Fruit fly (Drosophila melanogaster) whole organism, embryonic: ENCODE data around the gene CG31467.
A peak's percentile ranks its signal among the peaks of the same experiment; 100 is the strongest.

Experiments
- Ada2b ChIP-seq: fragments of 200-800 bp; sonication (Bioruptor generic); IDR thresholded peaks from 2 replicates; pipeline ENCODE4 v1.3.6; 2022; ENCODE audit warnings: missing biosample characterization, missing genetic modification characterization
- Bdp1 ChIP-seq: fragments of 200-800 bp; sonication (Bioruptor generic); optimal IDR thresholded peaks from 3 replicates; lab custom pipeline; 2016; ENCODE audit warnings: missing biosample characterization, missing genetic modification characterization
- CG10321 ChIP-seq: fragments of 200-800 bp; sonication (Bioruptor generic); IDR thresholded peaks from 2 replicates; pipeline ENCODE4 v1.3.6; 2022; ENCODE audit warnings: missing biosample characterization, missing genetic modification characterization
- CG10959 ChIP-seq: fragments of 200-800 bp; sonication (Bioruptor generic); IDR thresholded peaks from 2 replicates; pipeline ENCODE4 v1.3.6; 2022; ENCODE audit warnings: missing biosample characterization, missing genetic modification characterization
- CG11456 ChIP-seq: fragments of 200-800 bp; sonication (Bioruptor generic); IDR thresholded peaks from 3 replicates; pipeline ENCODE4 v1.3.6; 2022; ENCODE audit warnings: missing biosample characterization, missing genetic modification characterization
- CG12155 ChIP-seq: fragments of 200-800 bp; sonication (Bioruptor generic); optimal IDR thresholded peaks from 3 replicates; lab custom pipeline; 2016; ENCODE audit warnings: missing biosample characterization, missing genetic modification characterization
- CG15696 ChIP-seq: fragments of 200-800 bp; sonication (Bioruptor generic); optimal IDR thresholded peaks from 2 replicates; lab custom pipeline; 2019; ENCODE audit warnings: missing biosample characterization, mild to moderate bottlenecking, missing genetic modification characterization, moderate library complexity
- CG16813 ChIP-seq: fragments of 200-800 bp; sonication (Bioruptor generic); IDR thresholded peaks from 3 replicates; pipeline ENCODE4 v1.3.6; 2022; ENCODE audit warnings: missing biosample characterization, missing genetic modification characterization; ENCODE audit not compliant: partially characterized antibody
- CG1792 ChIP-seq: fragments of 200-800 bp; sonication (Bioruptor generic); optimal IDR thresholded peaks from 2 replicates; lab custom pipeline; 2016; ENCODE audit warnings: missing biosample characterization, missing genetic modification characterization
- CG18011 ChIP-seq: fragments of 200-800 bp; sonication (Bioruptor generic); optimal IDR thresholded peaks from 2 replicates; lab custom pipeline; 2017; ENCODE audit warnings: missing biosample characterization, missing genetic modification characterization, mild to moderate bottlenecking, moderate library complexity, missing genotype
- CG2202 ChIP-seq: fragments of 200-800 bp; sonication (Bioruptor generic); optimal IDR thresholded peaks from 2 replicates; lab custom pipeline; 2018; ENCODE audit warnings: missing biosample characterization, mild to moderate bottlenecking, missing genetic modification characterization
- CG3163 ChIP-seq: fragments of 200-800 bp; sonication (Bioruptor generic); optimal IDR thresholded peaks from 3 replicates; lab custom pipeline; 2016; ENCODE audit warnings: missing biosample characterization, missing genetic modification characterization
- CG33213 ChIP-seq: fragments of 200-800 bp; sonication (Bioruptor generic); optimal IDR thresholded peaks from 3 replicates; lab custom pipeline; 2016; ENCODE audit warnings: missing biosample characterization, missing genetic modification characterization
- CG34376 ChIP-seq: fragments of 200-800 bp; sonication (Bioruptor generic); optimal IDR thresholded peaks from 2 replicates; lab custom pipeline; 2018; ENCODE audit warnings: missing biosample characterization, mild to moderate bottlenecking, missing genetic modification characterization
- CG3995 ChIP-seq: fragments of 200-800 bp; sonication (Bioruptor generic); optimal IDR thresholded peaks from 3 replicates; lab custom pipeline; 2016; ENCODE audit warnings: missing biosample characterization, missing genetic modification characterization
- CG6813 ChIP-seq: fragments of 200-800 bp; sonication (Bioruptor generic); optimal IDR thresholded peaks from 2 replicates; lab custom pipeline; 2017; ENCODE audit warnings: missing biosample characterization, missing genetic modification characterization, mild to moderate bottlenecking, moderate library complexity, missing genetic modification reagents
- CG7786 ChIP-seq: fragments of 200-800 bp; sonication (Bioruptor generic); optimal IDR thresholded peaks from 2 replicates; lab custom pipeline; 2016; ENCODE audit warnings: missing biosample characterization, missing genetic modification characterization
- CG7928 ChIP-seq: fragments of 200-800 bp; sonication (Bioruptor generic); optimal IDR thresholded peaks from 2 replicates; lab custom pipeline; 2017; ENCODE audit warnings: missing biosample characterization, mild to moderate bottlenecking, missing genetic modification characterization
- CG8089 ChIP-seq: fragments of 200-800 bp; sonication (Bioruptor generic); optimal IDR thresholded peaks from 3 replicates; lab custom pipeline; 2016; ENCODE audit warnings: missing biosample characterization, missing genetic modification characterization
- CG8281 ChIP-seq: fragments of 200-800 bp; sonication (Bioruptor generic); optimal IDR thresholded peaks from 2 replicates; lab custom pipeline; 2018; ENCODE audit warnings: missing biosample characterization, mild to moderate bottlenecking, missing genetic modification characterization, moderate library complexity
- Dll ChIP-seq: fragments of 200-800 bp; sonication (Bioruptor generic); IDR thresholded peaks from 4 replicates; pipeline ENCODE4 v1.3.6; 2022; ENCODE audit warnings: missing biosample characterization, missing genetic modification characterization; ENCODE audit not compliant: partially characterized antibody
- Fer2 ChIP-seq: fragments of 200-800 bp; sonication (Bioruptor generic); optimal IDR thresholded peaks from 2 replicates; lab custom pipeline; 2018; ENCODE audit warnings: missing biosample characterization, mild to moderate bottlenecking, missing genetic modification characterization, moderate library complexity
- Med ChIP-seq: fragments of 200-800 bp; sonication (Bioruptor generic); peaks from one replicate; lab custom pipeline; 2016; ENCODE audit warnings: missing biosample characterization, missing genetic modification characterization, mild to moderate bottlenecking, inconsistent platforms, moderate library complexity
- Myb ChIP-seq: fragments of 200-800 bp; sonication (Bioruptor generic); optimal IDR thresholded peaks from 2 replicates; lab custom pipeline; 2016; ENCODE audit warnings: missing biosample characterization, missing genetic modification characterization
- NK7.1 ChIP-seq: fragments of 200-800 bp; sonication (Bioruptor generic); optimal IDR thresholded peaks from 3 replicates; lab custom pipeline; 2016; ENCODE audit warnings: missing biosample characterization, missing genetic modification characterization
- Nf-YA ChIP-seq: fragments of 200-800 bp; sonication (Bioruptor generic); IDR thresholded peaks from 2 replicates; pipeline ENCODE4 v1.3.6; 2022; ENCODE audit warnings: missing biosample characterization, missing genetic modification characterization
- Nf-YB ChIP-seq: fragments of 200-800 bp; sonication (Bioruptor generic); optimal IDR thresholded peaks from 3 replicates; lab custom pipeline; 2019; ENCODE audit warnings: missing biosample characterization, mild to moderate bottlenecking, missing genetic modification characterization, moderate library complexity
- Scr ChIP-seq: fragments of 200-800 bp; sonication (Bioruptor generic); IDR thresholded peaks from 2 replicates; pipeline ENCODE4 v1.3.6; 2022; ENCODE audit warnings: missing biosample characterization, missing genetic modification characterization; ENCODE audit not compliant: partially characterized antibody
- Six4 ChIP-seq: fragments of 200-800 bp; sonication (Bioruptor generic); optimal IDR thresholded peaks from 2 replicates; lab custom pipeline; 2016; ENCODE audit warnings: missing biosample characterization, missing genetic modification characterization
- Sry-β ChIP-seq: fragments of 200-800 bp; sonication (Bioruptor generic); optimal IDR thresholded peaks from 2 replicates; lab custom pipeline; 2018; ENCODE audit warnings: missing biosample characterization, mild to moderate bottlenecking, missing genetic modification characterization, moderate library complexity
- Sry-δ ChIP-seq: fragments of 200-800 bp; sonication (Bioruptor generic); optimal IDR thresholded peaks from 2 replicates; lab custom pipeline; 2016; ENCODE audit warnings: missing biosample characterization, missing genetic modification characterization
- Ssrp ChIP-seq: fragments of 200-800 bp; sonication (Bioruptor generic); optimal IDR thresholded peaks from 2 replicates; lab custom pipeline; 2018; ENCODE audit warnings: missing biosample characterization, mild to moderate bottlenecking, missing genetic modification characterization, moderate library complexity
- Xrp1 ChIP-seq: fragments of 200-800 bp; sonication (Bioruptor generic); IDR thresholded peaks from 2 replicates; pipeline ENCODE4 v1.3.6; 2022; ENCODE audit warnings: missing biosample characterization, missing genetic modification characterization
- YL-1 ChIP-seq: fragments of 200-800 bp; sonication (Bioruptor generic); optimal IDR thresholded peaks from 3 replicates; lab custom pipeline; 2017; ENCODE audit warnings: missing biosample characterization, mild to moderate bottlenecking, missing genetic modification characterization
- ab ChIP-seq: fragments of 200-800 bp; sonication (Bioruptor generic); optimal IDR thresholded peaks from 2 replicates; lab custom pipeline; 2016; ENCODE audit warnings: missing biosample characterization, missing genetic modification characterization
- ap ChIP-seq: fragments of 200-800 bp; sonication (Bioruptor generic); IDR thresholded peaks from 2 replicates; pipeline ENCODE4 v1.3.6; 2022; ENCODE audit warnings: missing biosample characterization, missing genetic modification characterization
- cas ChIP-seq: fragments of 200-800 bp; sonication (Bioruptor generic); IDR thresholded peaks from 2 replicates; pipeline ENCODE4 v1.3.6; 2022; ENCODE audit warnings: missing biosample characterization, missing genetic modification characterization
- dmrt11E ChIP-seq: fragments of 200-800 bp; sonication (Bioruptor generic); optimal IDR thresholded peaks from 3 replicates; lab custom pipeline; 2018; ENCODE audit warnings: missing biosample characterization, mild to moderate bottlenecking, missing genetic modification characterization, moderate library complexity
- exex ChIP-seq: fragments of 200-800 bp; sonication (Bioruptor generic); optimal IDR thresholded peaks from 4 replicates; lab custom pipeline; 2018; ENCODE audit warnings: missing biosample characterization, mild to moderate bottlenecking, missing genetic modification characterization, moderate library complexity
- hkb ChIP-seq, 2 experiments: fragments of 200-800 bp in 1 of 2; fragments of >200 bp in 1 of 2; sonication (Bioruptor generic) in 1 of 2; IDR thresholded peaks in 1 of 2; optimal IDR thresholded peaks in 1 of 2; 2 replicates each; pipeline versions ENCODE4 v1.3.6 to Lab custom; 2017 to 2022; ENCODE audit warnings: missing biosample characterization in 1 of 2, missing genetic modification characterization in 1 of 2
- ind ChIP-seq: fragments of 200-800 bp; sonication (Bioruptor generic); optimal IDR thresholded peaks from 3 replicates; lab custom pipeline; 2016; ENCODE audit warnings: missing biosample characterization, missing genetic modification characterization
- maf-S ChIP-seq: fragments of 200-800 bp; sonication (Bioruptor generic); optimal IDR thresholded peaks from 2 replicates; lab custom pipeline; 2016; ENCODE audit warnings: missing biosample characterization, missing genetic modification characterization
- onecut ChIP-seq: fragments of 200-800 bp; sonication (Bioruptor generic); IDR thresholded peaks from 2 replicates; pipeline ENCODE4 v1.3.6; 2022; ENCODE audit warnings: missing biosample characterization, missing genetic modification characterization
- org-1 ChIP-seq: fragments of 200-800 bp; sonication (Bioruptor generic); optimal IDR thresholded peaks from 2 replicates; lab custom pipeline; 2017; ENCODE audit warnings: missing biosample characterization, missing genetic modification characterization
- psq ChIP-seq: fragments of 200-800 bp; sonication (Bioruptor generic); optimal IDR thresholded peaks from 2 replicates; lab custom pipeline; 2017; ENCODE audit warnings: missing biosample characterization, missing genetic modification characterization
- sqz ChIP-seq: fragments of 200-800 bp; sonication (Bioruptor generic); optimal IDR thresholded peaks from 3 replicates; lab custom pipeline; 2018; ENCODE audit warnings: missing biosample characterization, mild to moderate bottlenecking, missing genetic modification characterization
- tgo ChIP-seq: fragments of 200-800 bp; sonication (Bioruptor generic); IDR thresholded peaks from 3 replicates; pipeline ENCODE4 v1.3.6; 2022; ENCODE audit warnings: missing biosample characterization, missing genetic modification characterization
- zen2 ChIP-seq: fragments of 200-800 bp; sonication (Bioruptor generic); IDR thresholded peaks from 3 replicates; pipeline ENCODE4 v1.3.6; 2022; ENCODE audit warnings: missing biosample characterization, missing genetic modification characterization; ENCODE audit not compliant: partially characterized antibody
- zfh1 ChIP-seq: fragments of 200-800 bp; sonication (Bioruptor generic); IDR thresholded peaks from 3 replicates; pipeline ENCODE4 v1.3.6; 2022; ENCODE audit warnings: missing biosample characterization, missing genetic modification characterization
- zfh2 ChIP-seq: fragments of 200-800 bp; sonication (Bioruptor generic); optimal IDR thresholded peaks from 2 replicates; lab custom pipeline; 2016; ENCODE audit warnings: missing biosample characterization, missing genetic modification characterization

The CG31467 gene

DNA sequence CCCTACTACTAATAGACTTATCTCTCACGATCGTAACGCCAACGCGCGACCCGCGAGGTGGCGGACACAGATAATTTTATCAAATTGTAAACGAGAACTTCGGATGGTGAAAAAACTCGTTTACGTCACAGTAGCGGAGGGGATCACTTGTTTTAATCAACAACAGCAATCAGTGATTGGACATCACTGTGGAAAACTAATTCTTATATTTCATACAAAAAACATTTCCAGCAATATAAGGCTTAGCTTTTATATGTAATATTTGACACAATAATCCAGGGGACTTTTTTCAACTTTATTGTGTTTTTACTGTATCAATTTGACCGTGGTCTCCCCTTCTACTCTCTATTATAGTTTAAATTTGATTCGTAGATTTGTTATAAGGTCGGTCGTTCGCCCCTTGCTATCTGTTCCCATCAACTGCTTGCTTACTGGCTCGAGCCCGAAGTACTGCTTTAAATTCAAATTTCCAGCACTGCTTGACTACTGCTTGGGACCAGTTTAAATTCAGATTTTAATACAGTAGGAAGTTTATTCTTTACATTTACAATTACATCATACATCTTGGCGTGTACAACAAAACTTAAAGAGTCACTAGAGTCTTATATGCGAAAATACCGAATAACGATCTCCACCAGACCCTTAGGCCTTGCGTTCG lies 29.3 kb downstream of the CG31467 start, which contains the start of gene CG6465 (continued):
- TF ChIP-seq Ssrp (tag; lab: Kevin White, UChicago), result no peak
- no peak for TF ChIP-seq onecut (GFP tag; lab: Robert Waterston, UW)
- no peak for TF ChIP-seq CG7928 (GFP tag; lab: Kevin White, UChicago)
- TF ChIP-seq Myb, result peak; percentile 84
- no peak for TF ChIP-seq YL-1 (GFP tag; lab: Kevin White, UChicago)
- TF ChIP-seq NK7.1 (GFP tag; lab: Kevin White, UChicago), result no peak
- peak; percentile 10 for TF ChIP-seq Nf-YB (GFP tag; lab: Kevin White, UChicago)
- no peak for TF ChIP-seq zen2 (GFP tag; lab: Robert Waterston, UW)
- no peak for TF ChIP-seq CG8089
- peak; percentile 27 for TF ChIP-seq Scr (GFP tag; lab: Robert Waterston, UW)
- TF ChIP-seq Fer2 (tag; lab: Kevin White, UChicago), result no peak
- no peak for TF ChIP-seq Six4 (GFP tag; lab: Kevin White, UChicago)
- peak; percentile 8 for TF ChIP-seq CG3163 (GFP tag; lab: Kevin White, UChicago)
- no peak for TF ChIP-seq Bdp1 (GFP tag; lab: Kevin White, UChicago)
- TF ChIP-seq CG6813 (GFP tag; lab: Kevin White, UChicago), result no peak
- TF ChIP-seq CG2202 (tag; lab: Kevin White, UChicago), result no peak
- no peak for TF ChIP-seq CG15696 (tag; lab: Kevin White, UChicago)
- TF ChIP-seq ind (GFP tag; lab: Kevin White, UChicago), result no peak
- TF ChIP-seq CG33213 (GFP tag; lab: Kevin White, UChicago), result peak; percentile 37
- TF ChIP-seq tgo (GFP tag; lab: Robert Waterston, UW), result peak; percentile 22; the same call in 1 of the 3 replicates
- no peak for TF ChIP-seq Sry-δ (GFP tag; lab: Kevin White, UChicago)
- peak; percentile 42 for TF ChIP-seq CG1792 (GFP tag; lab: Kevin White, UChicago)
- no peak for TF ChIP-seq hkb (optimal IDR thresholded peaks at IDR 0.05; lab: Kevin White, UChicago)
- TF ChIP-seq hkb (GFP tag; IDR thresholded peaks at IDR 0.05; lab: Robert Waterston, UW), result 0 out of 2 replicates have a peak, but pooled peaks have one; percentile 50
- no peak for TF ChIP-seq ap (GFP tag; lab: Robert Waterston, UW)
- peak; percentile 4 for TF ChIP-seq dmrt11E (tag; lab: Kevin White, UChicago)
- TF ChIP-seq CG3995 (GFP tag; lab: Kevin White, UChicago), result peak; percentile 52
- no peak for TF ChIP-seq CG10959 (GFP tag; lab: Robert Waterston, UW)
- no peak for TF ChIP-seq exex (tag; lab: Kevin White, UChicago)
- TF ChIP-seq zfh2 (GFP tag; lab: Kevin White, UChicago), result no peak
- no peak for TF ChIP-seq Ada2b (GFP tag; lab: Robert Waterston, UW)
- TF ChIP-seq maf-S (GFP tag; lab: Kevin White, UChicago), result no peak
- TF ChIP-seq zfh1 (GFP tag; lab: Robert Waterston, UW), result no peak
- no peak for TF ChIP-seq CG10321 (GFP tag; lab: Robert Waterston, UW)
- peak; percentile 88 for TF ChIP-seq Med (GFP tag; lab: Kevin White, UChicago)
- TF ChIP-seq CG12155 (GFP tag; lab: Kevin White, UChicago), result no peak
- no peak for TF ChIP-seq CG8281
- TF ChIP-seq ab (GFP tag; lab: Kevin White, UChicago), result no peak
- no peak for TF ChIP-seq Dll (GFP tag; lab: Robert Waterston, UW)
- no peak for TF ChIP-seq CG11456 (GFP tag; lab: Robert Waterston, UW)
- no peak for TF ChIP-seq org-1 (GFP tag; lab: Kevin White, UChicago)
- TF ChIP-seq Xrp1 (GFP tag; lab: Robert Waterston, UW), result peak; percentile 32; the same call in 1 of the 2 replicates
- TF ChIP-seq CG18011, result no peak
- no peak; the same call in 2 of the 3 replicates for TF ChIP-seq CG16813 (GFP tag; lab: Robert Waterston, UW)
- no peak for TF ChIP-seq CG7786
- TF ChIP-seq cas (GFP tag; lab: Robert Waterston, UW), result no peak
- TF ChIP-seq Nf-YA, result no peak
- peak; percentile 38 for TF ChIP-seq CG34376 (GFP tag; lab: Kevin White, UChicago)
- no peak for TF ChIP-seq Sry-β (GFP tag; lab: Kevin White, UChicago)
- TF ChIP-seq psq, result no peak
- TF ChIP-seq sqz (GFP tag; lab: Kevin White, UChicago), result peak; percentile 18
